Fruit fly (Drosophila melanogaster) whole organism, pupa: ENCODE measurements around the gene beag.

Experiments used
- CG10348 ChIP-seq: fragments of 200-800 bp; sonication (Bioruptor generic); IDR thresholded peaks from 2 replicates; pipeline ENCODE4 v1.3.6; 2022; ENCODE audit warnings: missing biosample characterization, missing genetic modification characterization
- CG12605 ChIP-seq: fragments of 200-800 bp; sonication (Bioruptor generic); IDR thresholded peaks from 2 replicates; pipeline ENCODE4 v1.3.6; 2022; ENCODE audit warnings: missing biosample characterization, missing genetic modification characterization
- EcR ChIP-seq: fragments of 200-800 bp; sonication (Bioruptor generic); optimal IDR thresholded peaks from 3 replicates; lab custom pipeline; 2019; ENCODE audit warnings: missing biosample characterization, missing genetic modification characterization, mild to moderate bottlenecking, moderate library complexity, missing genetic modification reagents

DNA sequence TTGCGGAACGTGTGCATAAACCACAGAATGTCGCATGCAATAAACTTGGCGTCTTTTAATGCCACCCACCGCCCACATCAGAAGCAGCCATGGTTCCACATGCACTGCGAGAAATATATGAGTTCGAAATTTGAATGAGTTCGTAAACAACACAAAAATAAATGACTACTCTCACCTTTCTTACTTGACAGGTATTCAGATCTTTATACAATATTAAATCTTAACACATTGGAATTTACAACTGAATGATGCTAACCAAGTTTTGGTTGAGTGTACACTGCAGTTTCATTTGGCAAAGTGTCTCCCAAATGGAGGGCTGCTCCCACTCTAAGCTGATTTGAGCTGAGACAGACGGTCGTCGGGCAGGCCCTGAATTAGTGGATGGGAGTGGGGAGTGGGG is 10.1 kb upstream of the beag start:
- TF ChIP-seq CG10348 (GFP tag; lab: Robert Waterston, UW) (no peak), EcR (GFP tag; lab: Kevin White, UChicago) (no peak), CG12605 (GFP tag; lab: Robert Waterston, UW) (no peak)
